Fruit fly (Drosophila melanogaster) whole organism, embryonic: Measurements from ENCODE around the gene DPCoAC.

Source experiments
- B-H2 ChIP-seq: fragments of 200-800 bp; sonication (Bioruptor generic); optimal IDR thresholded peaks from 2 replicates; lab custom pipeline; 2018; ENCODE audit warnings: missing biosample characterization, mild to moderate bottlenecking, missing genetic modification characterization
- CG10565 ChIP-seq: fragments of 200-800 bp; sonication (Bioruptor generic); optimal IDR thresholded peaks from 3 replicates; lab custom pipeline; 2016; ENCODE audit warnings: missing biosample characterization, mild to moderate bottlenecking, missing genetic modification characterization
- CG13287 ChIP-seq: fragments of 200-800 bp; sonication (Bioruptor generic); IDR thresholded peaks from 2 replicates; pipeline ENCODE4 v1.3.6; 2022; ENCODE audit warnings: missing biosample characterization, missing genetic modification characterization; ENCODE audit not compliant: partially characterized antibody
- CG13624 ChIP-seq: fragments of 200-800 bp; sonication (Bioruptor generic); optimal IDR thresholded peaks from 2 replicates; lab custom pipeline; 2016; ENCODE audit warnings: missing biosample characterization, missing genetic modification characterization
- CG13894 ChIP-seq: fragments of 200-800 bp; sonication (Bioruptor generic); optimal IDR thresholded peaks from 3 replicates; lab custom pipeline; 2018; ENCODE audit warnings: missing biosample characterization, mild to moderate bottlenecking, missing genetic modification characterization, moderate library complexity
- CG15696 ChIP-seq: fragments of 200-800 bp; sonication (Bioruptor generic); optimal IDR thresholded peaks from 2 replicates; lab custom pipeline; 2019; ENCODE audit warnings: missing biosample characterization, mild to moderate bottlenecking, missing genetic modification characterization, moderate library complexity
- CG17802 ChIP-seq: fragments of 200-800 bp; sonication (Bioruptor generic); optimal IDR thresholded peaks from 2 replicates; lab custom pipeline; 2018; ENCODE audit warnings: missing biosample characterization, mild to moderate bottlenecking, missing genetic modification characterization, moderate library complexity
- CG17829 ChIP-seq: fragments of 200-800 bp; optimal IDR thresholded peaks from 2 replicates; lab custom pipeline; 2019; ENCODE audit warnings: missing biosample characterization, mild to moderate bottlenecking, missing genetic modification characterization, moderate library complexity
- CG18476 ChIP-seq: fragments of 200-800 bp; sonication (Bioruptor generic); optimal IDR thresholded peaks from 2 replicates; lab custom pipeline; 2016; ENCODE audit warnings: missing biosample characterization, mild to moderate bottlenecking, missing genetic modification characterization
- CG18764 ChIP-seq: fragments of 200-800 bp; sonication (Bioruptor generic); optimal IDR thresholded peaks from 3 replicates; lab custom pipeline; 2016; ENCODE audit warnings: missing biosample characterization, missing genetic modification characterization
- CG3065 ChIP-seq: fragments of 200-800 bp; sonication (Bioruptor generic); optimal IDR thresholded peaks from 2 replicates; lab custom pipeline; 2016; ENCODE audit warnings: missing biosample characterization, missing genetic modification characterization
- CG33213 ChIP-seq: fragments of 200-800 bp; sonication (Bioruptor generic); optimal IDR thresholded peaks from 3 replicates; lab custom pipeline; 2016; ENCODE audit warnings: missing biosample characterization, missing genetic modification characterization
- CG4282 ChIP-seq: fragments of 200-800 bp; sonication (Bioruptor generic); optimal IDR thresholded peaks from 2 replicates; lab custom pipeline; 2016; ENCODE audit warnings: missing biosample characterization, missing genetic modification characterization
- CG6791 ChIP-seq: fragments of 200-800 bp; sonication (Bioruptor generic); IDR thresholded peaks from 3 replicates; pipeline ENCODE4 v1.3.6; 2022; ENCODE audit warnings: missing biosample characterization, missing genetic modification characterization; ENCODE audit not compliant: partially characterized antibody
- CG6854 ChIP-seq: fragments of 200-800 bp; sonication (Bioruptor generic); optimal IDR thresholded peaks from 3 replicates; lab custom pipeline; 2017; ENCODE audit warnings: missing biosample characterization, mild to moderate bottlenecking, missing genetic modification characterization
- CG7786 ChIP-seq: fragments of 200-800 bp; sonication (Bioruptor generic); optimal IDR thresholded peaks from 2 replicates; lab custom pipeline; 2016; ENCODE audit warnings: missing biosample characterization, missing genetic modification characterization
- CG8765 ChIP-seq: fragments of 200-800 bp; sonication (Bioruptor generic); IDR thresholded peaks from 2 replicates; pipeline ENCODE4 v1.3.6; 2022; ENCODE audit warnings: missing biosample characterization, missing genetic modification characterization
- CG9437 ChIP-seq: fragments of 200-800 bp; sonication (Bioruptor generic); optimal IDR thresholded peaks from 2 replicates; lab custom pipeline; 2018; ENCODE audit warnings: missing biosample characterization, mild to moderate bottlenecking, missing genetic modification characterization
- CoRest ChIP-seq: fragments of 200-800 bp; sonication (Bioruptor generic); optimal IDR thresholded peaks from 3 replicates; lab custom pipeline; 2018; ENCODE audit warnings: missing biosample characterization, mild to moderate bottlenecking, missing genetic modification characterization, moderate library complexity
- Dref ChIP-seq: fragments of 200-800 bp; sonication (Bioruptor generic); IDR thresholded peaks from 2 replicates; pipeline ENCODE4 v1.3.6; 2022; ENCODE audit warnings: missing biosample characterization, missing genetic modification characterization
- Eip74EF ChIP-seq, 2 experiments: fragments of 200-800 bp in 1 of 2; fragments of >200 bp in 1 of 2; sonication (Bioruptor generic) in 1 of 2; optimal IDR thresholded peaks; 2 replicates each; lab custom pipeline; 2017 to 2019; ENCODE audit warnings: missing biosample characterization in 2 of 2, missing genetic modification characterization in 2 of 2, mild to moderate bottlenecking in 1 of 2, moderate library complexity in 1 of 2
- HLH4C ChIP-seq: fragments of 200-800 bp; sonication (Bioruptor generic); IDR thresholded peaks from 3 replicates; pipeline ENCODE4 v1.3.6; 2022; ENCODE audit warnings: missing biosample characterization, missing genetic modification characterization; ENCODE audit not compliant: partially characterized antibody
- HmgZ ChIP-seq: fragments of 200-800 bp; sonication (Bioruptor generic); optimal IDR thresholded peaks from 2 replicates; lab custom pipeline; 2018; ENCODE audit warnings: missing biosample characterization, mild to moderate bottlenecking, missing genetic modification characterization
- Hsf ChIP-seq: fragments of 200-800 bp; sonication (Bioruptor generic); optimal IDR thresholded peaks from 3 replicates; lab custom pipeline; 2016; ENCODE audit warnings: missing biosample characterization, missing genetic modification characterization
- MBD-R2 ChIP-seq: fragments of 200-800 bp; sonication (Bioruptor generic); IDR thresholded peaks from 2 replicates; pipeline ENCODE4 v1.3.6; 2022; ENCODE audit warnings: missing biosample characterization, missing genetic modification characterization
- Oaz ChIP-seq: fragments of 200-800 bp; sonication (Bioruptor generic); IDR thresholded peaks from 2 replicates; pipeline ENCODE4 v1.3.6; 2022; ENCODE audit warnings: missing biosample characterization, missing genetic modification characterization
- Tbp ChIP-seq: fragments of >200 bp; optimal IDR thresholded peaks from 2 replicates; lab custom pipeline; 2018; ENCODE audit warnings: missing biosample characterization, missing genetic modification characterization
- Trl ChIP-seq, 3 experiments: fragments of >200 bp in 2 of 3; fragments of 200-800 bp in 1 of 3; sonication (Bioruptor generic) in 1 of 3; optimal IDR thresholded peaks; 2 replicates in 1 of 3; 3 replicates in 2 of 3; lab custom pipeline; 2016 to 2017; ENCODE audit warnings: missing biosample characterization in 1 of 3, missing genetic modification characterization in 1 of 3
- Xrp1 ChIP-seq: fragments of 200-800 bp; sonication (Bioruptor generic); IDR thresholded peaks from 2 replicates; pipeline ENCODE4 v1.3.6; 2022; ENCODE audit warnings: missing biosample characterization, missing genetic modification characterization
- YL-1 ChIP-seq: fragments of 200-800 bp; sonication (Bioruptor generic); optimal IDR thresholded peaks from 3 replicates; lab custom pipeline; 2017; ENCODE audit warnings: missing biosample characterization, mild to moderate bottlenecking, missing genetic modification characterization
- amos ChIP-seq: fragments of 200-800 bp; sonication (Bioruptor generic); IDR thresholded peaks from 2 replicates; pipeline ENCODE4 v1.3.6; 2022; ENCODE audit warnings: missing biosample characterization, missing genetic modification characterization; ENCODE audit not compliant: partially characterized antibody
- ci ChIP-seq: fragments of 200-800 bp; sonication (Bioruptor generic); IDR thresholded peaks from 3 replicates; pipeline ENCODE4 v1.3.6; 2022; ENCODE audit warnings: missing biosample characterization, missing genetic modification characterization
- da ChIP-seq: fragments of 200-800 bp; sonication (Bioruptor generic); optimal IDR thresholded peaks from 2 replicates; lab custom pipeline; 2016; ENCODE audit warnings: missing biosample characterization, missing genetic modification characterization
- ewg ChIP-seq: fragments of 200-800 bp; sonication (Bioruptor generic); optimal IDR thresholded peaks from 3 replicates; lab custom pipeline; 2017; ENCODE audit warnings: mild to moderate bottlenecking, missing biosample characterization, missing genetic modification reagents, missing genetic modification characterization
- gcm2 ChIP-seq: fragments of 200-800 bp; sonication (Bioruptor generic); optimal IDR thresholded peaks from 2 replicates; lab custom pipeline; 2016; ENCODE audit warnings: missing biosample characterization, missing genetic modification characterization
- hkb ChIP-seq, 2 experiments: fragments of 200-800 bp in 1 of 2; fragments of >200 bp in 1 of 2; sonication (Bioruptor generic) in 1 of 2; IDR thresholded peaks in 1 of 2; optimal IDR thresholded peaks in 1 of 2; 2 replicates each; pipeline versions ENCODE4 v1.3.6 to Lab custom; 2017 to 2022; ENCODE audit warnings: missing biosample characterization in 1 of 2, missing genetic modification characterization in 1 of 2
- mld ChIP-seq: fragments of 200-800 bp; sonication (Bioruptor generic); IDR thresholded peaks from 3 replicates; pipeline ENCODE4 v1.3.6; 2022; ENCODE audit warnings: missing biosample characterization, missing genetic modification characterization; ENCODE audit not compliant: partially characterized antibody
- nmo ChIP-seq: fragments of 200-800 bp; sonication (Bioruptor generic); optimal IDR thresholded peaks from 2 replicates; lab custom pipeline; 2018; ENCODE audit warnings: missing biosample characterization, mild to moderate bottlenecking, missing genetic modification characterization, moderate library complexity
- phol ChIP-seq: fragments of 200-800 bp; sonication (Bioruptor generic); optimal IDR thresholded peaks from 3 replicates; lab custom pipeline; 2018; ENCODE audit warnings: missing biosample characterization, mild to moderate bottlenecking, missing genetic modification characterization, moderate library complexity
- scrt ChIP-seq: fragments of 200-800 bp; sonication (Bioruptor generic); optimal IDR thresholded peaks from 2 replicates; lab custom pipeline; 2018; ENCODE audit warnings: missing biosample characterization, mild to moderate bottlenecking, missing genetic modification characterization, moderate library complexity
- shn ChIP-seq: fragments of 200-800 bp; sonication (Bioruptor generic); optimal IDR thresholded peaks from 3 replicates; lab custom pipeline; 2016; ENCODE audit warnings: missing biosample characterization, missing genetic modification characterization
- slou ChIP-seq: fragments of 200-800 bp; sonication (Bioruptor generic); optimal IDR thresholded peaks from 3 replicates; lab custom pipeline; 2016; ENCODE audit warnings: missing biosample characterization, missing genetic modification characterization
- sna ChIP-seq: fragments of 200-800 bp; sonication (Bioruptor generic); IDR thresholded peaks from 2 replicates; pipeline ENCODE4 v1.3.6; 2022; ENCODE audit warnings: missing biosample characterization, missing genetic modification characterization; ENCODE audit not compliant: partially characterized antibody
- tin ChIP-seq: fragments of 200-800 bp; sonication (Bioruptor generic); optimal IDR thresholded peaks from 3 replicates; lab custom pipeline; 2016; ENCODE audit warnings: missing biosample characterization, missing genetic modification characterization
- tna ChIP-seq: fragments of 200-800 bp; sonication (Bioruptor generic); IDR thresholded peaks from 2 replicates; pipeline ENCODE4 v1.3.6; 2022; ENCODE audit warnings: missing biosample characterization, missing genetic modification characterization; ENCODE audit not compliant: partially characterized antibody
- toy ChIP-seq: fragments of 200-800 bp; sonication (Bioruptor generic); IDR thresholded peaks from 2 replicates; pipeline ENCODE4 v1.3.6; 2022; ENCODE audit warnings: missing biosample characterization, missing genetic modification characterization
- z ChIP-seq: fragments of 200-800 bp; sonication (Bioruptor generic); IDR thresholded peaks from 3 replicates; pipeline ENCODE4 v1.3.6; 2022; ENCODE audit warnings: missing biosample characterization, missing genetic modification characterization
- zen ChIP-seq: fragments of 200-800 bp; sonication (Bioruptor generic); optimal IDR thresholded peaks from 3 replicates; lab custom pipeline; 2018; ENCODE audit warnings: missing biosample characterization, mild to moderate bottlenecking, missing genetic modification characterization, moderate library complexity
- zen2 ChIP-seq: fragments of 200-800 bp; sonication (Bioruptor generic); IDR thresholded peaks from 3 replicates; pipeline ENCODE4 v1.3.6; 2022; ENCODE audit warnings: missing biosample characterization, missing genetic modification characterization; ENCODE audit not compliant: partially characterized antibody

The DPCoAC gene

DNA sequence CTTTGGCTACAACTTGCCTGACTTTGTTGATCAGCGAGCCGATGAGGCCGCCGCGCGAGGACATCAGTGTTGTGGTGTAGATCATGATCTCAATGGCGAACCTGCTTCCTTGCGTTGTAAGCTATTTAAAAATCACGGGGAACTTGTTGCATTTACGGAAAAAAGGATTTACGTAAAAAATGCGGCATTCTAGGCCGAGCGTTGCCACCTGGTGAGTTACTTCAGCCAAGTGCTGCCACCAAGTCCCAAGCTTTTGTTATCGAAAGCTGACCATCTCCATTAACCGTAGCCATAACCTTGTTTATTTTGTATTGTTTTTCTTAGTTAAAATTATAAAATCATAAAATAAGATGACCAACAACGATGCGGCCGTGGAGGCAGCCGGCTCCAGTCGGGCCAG, 19.3 kb upstream of the DPCoAC start, which contains the start of the genes TFAM and CG5412 (continued):
- no peak for TF ChIP-seq HLH4C (GFP tag; lab: Robert Waterston, UW)
- TF ChIP-seq ewg (GFP tag; lab: Kevin White, UChicago): no peak
- TF ChIP-seq gcm2 (GFP tag; lab: Kevin White, UChicago): no peak
- TF ChIP-seq CG9437: peak; percentile 56
- TF ChIP-seq CG3065 (GFP tag; lab: Kevin White, UChicago): no peak
- TF ChIP-seq B-H2 (GFP tag; lab: Kevin White, UChicago): no peak
- TF ChIP-seq tin (GFP tag; lab: Kevin White, UChicago): no peak
- TF ChIP-seq hkb (optimal IDR thresholded peaks at IDR 0.05; lab: Kevin White, UChicago): no peak
- no peak for TF ChIP-seq hkb (GFP tag; IDR thresholded peaks at IDR 0.05; lab: Robert Waterston, UW)
- TF ChIP-seq CG18764 (GFP tag; lab: Kevin White, UChicago): no peak
- TF ChIP-seq mld (GFP tag; lab: Robert Waterston, UW): no peak
- no peak for TF ChIP-seq CG10565
- TF ChIP-seq HmgZ: no peak
- peak; percentile 26 for TF ChIP-seq CG17829 (tag; lab: Kevin White, UChicago)
- TF ChIP-seq Eip74EF (GFP tag; optimal IDR thresholded peaks at IDR 0.05; lab: Kevin White, UChicago): no peak
- TF ChIP-seq shn (GFP tag; lab: Kevin White, UChicago): no peak
- peak; percentile 84 for TF ChIP-seq YL-1 (GFP tag; lab: Kevin White, UChicago)
- TF ChIP-seq slou (GFP tag; lab: Kevin White, UChicago): no peak
- TF ChIP-seq Trl (optimal IDR thresholded peaks at IDR 0.05; lab: Kevin White, UChicago): no peak
- no peak for TF ChIP-seq Trl (GFP tag; optimal IDR thresholded peaks at IDR 0.05; lab: Kevin White, UChicago)
- no peak for TF ChIP-seq tna (GFP tag; lab: Robert Waterston, UW)
- no peak for TF ChIP-seq CG18476 (GFP tag; lab: Kevin White, UChicago)
- TF ChIP-seq CG13624 (GFP tag; lab: Kevin White, UChicago): no peak
- TF ChIP-seq CG8765 (GFP tag; lab: Robert Waterston, UW): no peak
- TF ChIP-seq phol (tag; lab: Kevin White, UChicago): peak; percentile 49
- TF ChIP-seq MBD-R2 (GFP tag; lab: Robert Waterston, UW): peak; percentile 93
- TF ChIP-seq amos: peak; percentile 45; the same call in 1 of the 2 replicates
- no peak for TF ChIP-seq Oaz (GFP tag; lab: Robert Waterston, UW)
- TF ChIP-seq zen (tag; lab: Kevin White, UChicago): no peak
- no peak for TF ChIP-seq toy (GFP tag; lab: Robert Waterston, UW)
- no peak for TF ChIP-seq da (GFP tag; lab: Kevin White, UChicago)
- TF ChIP-seq CoRest (tag; lab: Kevin White, UChicago): no peak
- peak; percentile 75 for TF ChIP-seq Dref (GFP tag; lab: Robert Waterston, UW)
- no peak for TF ChIP-seq Hsf (GFP tag; lab: Kevin White, UChicago)
- TF ChIP-seq nmo (GFP tag; lab: Kevin White, UChicago): peak; percentile 14
- no peak for TF ChIP-seq Xrp1
- TF ChIP-seq CG15696 (tag; lab: Kevin White, UChicago): no peak
- TF ChIP-seq sna (GFP tag; lab: Robert Waterston, UW): no peak
- TF ChIP-seq CG33213 (GFP tag; lab: Kevin White, UChicago): no peak
- TF ChIP-seq CG13287 (GFP tag; lab: Robert Waterston, UW): peak; percentile 58
- 0 out of 3 replicates have a peak, but pooled peaks have one; percentile 9 for TF ChIP-seq ci (GFP tag; lab: Robert Waterston, UW)
- TF ChIP-seq CG17802 (tag; lab: Kevin White, UChicago): no peak
- TF ChIP-seq scrt (GFP tag; lab: Kevin White, UChicago): peak; percentile 85
- peak; percentile 45; the same call in 2 of the 3 replicates for TF ChIP-seq CG6791
- no peak for TF ChIP-seq CG13894
- TF ChIP-seq z (GFP tag; lab: Robert Waterston, UW): no peak
- TF ChIP-seq zen2 (GFP tag; lab: Robert Waterston, UW): peak; percentile 33; the same call in 1 of the 3 replicates
- TF ChIP-seq CG6854 (GFP tag; lab: Kevin White, UChicago): no peak
- TF ChIP-seq CG7786 (GFP tag; lab: Kevin White, UChicago): no peak
- no peak for TF ChIP-seq CG4282 (GFP tag; lab: Kevin White, UChicago)
- TF ChIP-seq Tbp: no peak
